Fruit fly (Drosophila melanogaster) whole organism, embryonic: ENCODE measurements around the gene CG34425.

ENCODE experiments used
- ATbp ChIP-seq: fragments of 200-800 bp; sonication (Bioruptor generic); optimal IDR thresholded peaks from 2 replicates; lab custom pipeline; 2017; ENCODE audit warnings: missing biosample characterization, mild to moderate bottlenecking, missing genetic modification characterization, missing genetic modification reagents
- Adf1 ChIP-seq: fragments of 200-800 bp; sonication (Bioruptor generic); IDR thresholded peaks from 2 replicates; pipeline ENCODE4 v1.3.6; 2022; ENCODE audit warnings: missing biosample characterization, missing genetic modification characterization
- Bgb ChIP-seq: fragments of 200-800 bp; sonication (Bioruptor generic); IDR thresholded peaks from 2 replicates; pipeline ENCODE4 v1.3.6; 2022; ENCODE audit warnings: missing biosample characterization, missing genetic modification characterization; ENCODE audit not compliant: partially characterized antibody
- Blimp-1 ChIP-seq: fragments of 200-800 bp; sonication (Bioruptor generic); optimal IDR thresholded peaks from 3 replicates; lab custom pipeline; 2018; ENCODE audit warnings: missing biosample characterization, missing genetic modification characterization, mild to moderate bottlenecking, moderate library complexity, missing genetic modification reagents
- CG10267 ChIP-seq: fragments of 200-800 bp; sonication (Bioruptor generic); optimal IDR thresholded peaks from 2 replicates; lab custom pipeline; 2018; ENCODE audit warnings: missing biosample characterization, mild to moderate bottlenecking, missing genetic modification characterization, moderate library complexity
- CG10959 ChIP-seq: fragments of 200-800 bp; sonication (Bioruptor generic); IDR thresholded peaks from 2 replicates; pipeline ENCODE4 v1.3.6; 2022; ENCODE audit warnings: missing biosample characterization, missing genetic modification characterization
- CG12236 ChIP-seq: fragments of 200-800 bp; sonication (Bioruptor generic); optimal IDR thresholded peaks from 2 replicates; lab custom pipeline; 2016; ENCODE audit warnings: missing biosample characterization, missing genetic modification characterization
- CG12744 ChIP-seq: fragments of 200-800 bp; sonication (Bioruptor generic); optimal IDR thresholded peaks from 2 replicates; lab custom pipeline; 2016; ENCODE audit warnings: missing biosample characterization, missing genetic modification characterization
- CG1647 ChIP-seq: fragments of 200-800 bp; sonication (Bioruptor generic); optimal IDR thresholded peaks from 3 replicates; lab custom pipeline; 2016; ENCODE audit warnings: missing biosample characterization, missing genetic modification characterization
- CG17802 ChIP-seq: fragments of 200-800 bp; sonication (Bioruptor generic); optimal IDR thresholded peaks from 2 replicates; lab custom pipeline; 2018; ENCODE audit warnings: missing biosample characterization, mild to moderate bottlenecking, missing genetic modification characterization, moderate library complexity
- CG17829 ChIP-seq: fragments of 200-800 bp; optimal IDR thresholded peaks from 2 replicates; lab custom pipeline; 2019; ENCODE audit warnings: missing biosample characterization, mild to moderate bottlenecking, missing genetic modification characterization, moderate library complexity
- CG18011 ChIP-seq: fragments of 200-800 bp; sonication (Bioruptor generic); optimal IDR thresholded peaks from 2 replicates; lab custom pipeline; 2017; ENCODE audit warnings: missing biosample characterization, missing genetic modification characterization, mild to moderate bottlenecking, moderate library complexity, missing genotype
- CG18599 ChIP-seq: fragments of 200-800 bp; sonication (Bioruptor generic); optimal IDR thresholded peaks from 3 replicates; lab custom pipeline; 2017; ENCODE audit warnings: missing biosample characterization, missing genetic modification characterization, mild to moderate bottlenecking, moderate library complexity, missing genetic modification reagents
- CG2678 ChIP-seq: fragments of 200-800 bp; sonication (Bioruptor generic); optimal IDR thresholded peaks from 3 replicates; lab custom pipeline; 2019; ENCODE audit warnings: missing biosample characterization, mild to moderate bottlenecking, missing genetic modification characterization, moderate library complexity
- CG30431 ChIP-seq: fragments of 200-800 bp; sonication (Bioruptor generic); optimal IDR thresholded peaks from 2 replicates; lab custom pipeline; 2017; ENCODE audit warnings: missing biosample characterization, missing genetic modification characterization
- CG31441 ChIP-seq: fragments of 200-800 bp; sonication (Bioruptor generic); IDR thresholded peaks from 2 replicates; pipeline ENCODE4 v1.3.6; 2022; ENCODE audit warnings: missing biosample characterization, missing genetic modification characterization
- CG33213 ChIP-seq: fragments of 200-800 bp; sonication (Bioruptor generic); optimal IDR thresholded peaks from 3 replicates; lab custom pipeline; 2016; ENCODE audit warnings: missing biosample characterization, missing genetic modification characterization
- CG33557 ChIP-seq: fragments of 200-800 bp; sonication (Bioruptor generic); optimal IDR thresholded peaks from 2 replicates; lab custom pipeline; 2019; ENCODE audit warnings: missing biosample characterization, mild to moderate bottlenecking, missing genetic modification characterization, moderate library complexity
- CG4820 ChIP-seq: fragments of 200-800 bp; sonication (Bioruptor generic); optimal IDR thresholded peaks from 3 replicates; lab custom pipeline; 2016; ENCODE audit warnings: missing biosample characterization, missing genetic modification characterization
- CG6254 ChIP-seq: fragments of 200-800 bp; sonication (Bioruptor generic); optimal IDR thresholded peaks from 3 replicates; lab custom pipeline; 2017; ENCODE audit warnings: mild to moderate bottlenecking, missing biosample characterization, missing genetic modification reagents, missing genetic modification characterization
- CG7928 ChIP-seq: fragments of 200-800 bp; sonication (Bioruptor generic); optimal IDR thresholded peaks from 2 replicates; lab custom pipeline; 2017; ENCODE audit warnings: missing biosample characterization, mild to moderate bottlenecking, missing genetic modification characterization
- CG8478 ChIP-seq: fragments of >200 bp; optimal IDR thresholded peaks from 2 replicates; lab custom pipeline; 2018
- CG8944 ChIP-seq: fragments of 200-800 bp; sonication (Bioruptor generic); optimal IDR thresholded peaks from 3 replicates; lab custom pipeline; 2016; ENCODE audit warnings: missing biosample characterization, missing genetic modification characterization
- CG9932 ChIP-seq: fragments of 200-800 bp; sonication (Bioruptor generic); IDR thresholded peaks from 2 replicates; pipeline ENCODE4 v1.3.6; 2022; ENCODE audit warnings: missing biosample characterization, missing genetic modification characterization
- CTCF ChIP-seq: fragments of 200-800 bp; sonication (Bioruptor generic); optimal IDR thresholded peaks from 2 replicates; lab custom pipeline; 2017; ENCODE audit warnings: missing biosample characterization, mild to moderate bottlenecking, missing genetic modification characterization, moderate library complexity
- CkIIα-i1 ChIP-seq: fragments of 200-800 bp; sonication (Bioruptor generic); IDR thresholded peaks from 2 replicates; pipeline ENCODE4 v1.3.6; 2022; ENCODE audit warnings: missing biosample characterization, missing genetic modification characterization
- Dad ChIP-seq: fragments of 200-800 bp; sonication (Bioruptor generic); optimal IDR thresholded peaks from 3 replicates; lab custom pipeline; 2016; ENCODE audit warnings: missing biosample characterization, missing genetic modification characterization
- Eip74EF ChIP-seq, 2 experiments: fragments of 200-800 bp in 1 of 2; fragments of >200 bp in 1 of 2; sonication (Bioruptor generic) in 1 of 2; optimal IDR thresholded peaks; 2 replicates each; lab custom pipeline; 2017 to 2019; ENCODE audit warnings: missing biosample characterization in 2 of 2, missing genetic modification characterization in 2 of 2, mild to moderate bottlenecking in 1 of 2, moderate library complexity in 1 of 2
- Ets97D ChIP-seq: fragments of 200-800 bp; sonication (Bioruptor generic); optimal IDR thresholded peaks from 3 replicates; lab custom pipeline; 2016; ENCODE audit warnings: missing biosample characterization, missing genetic modification characterization
- HLH3B ChIP-seq: fragments of 200-800 bp; sonication (Bioruptor generic); IDR thresholded peaks from 2 replicates; pipeline ENCODE4 v1.3.6; 2022; ENCODE audit warnings: missing biosample characterization, missing genetic modification characterization
- Mrtf ChIP-seq: fragments of 200-800 bp; sonication (Bioruptor generic); IDR thresholded peaks from 3 replicates; pipeline ENCODE4 v1.3.6; 2022; ENCODE audit warnings: missing biosample characterization, missing genetic modification characterization
- Myb ChIP-seq: fragments of 200-800 bp; sonication (Bioruptor generic); optimal IDR thresholded peaks from 2 replicates; lab custom pipeline; 2016; ENCODE audit warnings: missing biosample characterization, missing genetic modification characterization
- Oli ChIP-seq: fragments of 200-800 bp; sonication (Bioruptor generic); optimal IDR thresholded peaks from 2 replicates; lab custom pipeline; 2018; ENCODE audit warnings: missing biosample characterization, mild to moderate bottlenecking, missing genetic modification characterization, moderate library complexity
- ci ChIP-seq: fragments of 200-800 bp; sonication (Bioruptor generic); IDR thresholded peaks from 3 replicates; pipeline ENCODE4 v1.3.6; 2022; ENCODE audit warnings: missing biosample characterization, missing genetic modification characterization
- da ChIP-seq: fragments of 200-800 bp; sonication (Bioruptor generic); optimal IDR thresholded peaks from 2 replicates; lab custom pipeline; 2016; ENCODE audit warnings: missing biosample characterization, missing genetic modification characterization
- dati ChIP-seq: fragments of 200-800 bp; sonication (Bioruptor generic); IDR thresholded peaks from 2 replicates; pipeline ENCODE4 v1.3.6; 2022; ENCODE audit warnings: missing biosample characterization, missing genetic modification characterization
- dpn ChIP-seq, 2 experiments: fragments of 200-800 bp; sonication (Bioruptor generic); optimal IDR thresholded peaks; 3 replicates each; lab custom pipeline; 2016; ENCODE audit warnings: missing biosample characterization in 2 of 2, missing genetic modification characterization in 2 of 2
- eve ChIP-seq, 2 experiments: fragments of >200 bp; optimal IDR thresholded peaks; 2 replicates each; lab custom pipeline; 2017; ENCODE audit warnings: missing biosample characterization in 2 of 2, missing genetic modification characterization in 2 of 2
- hb ChIP-seq: fragments of 200-800 bp; sonication (Bioruptor generic); IDR thresholded peaks from 3 replicates; pipeline ENCODE4 v1.3.6; 2022; ENCODE audit warnings: missing biosample characterization, missing genetic modification characterization; ENCODE audit not compliant: partially characterized antibody
- hkb ChIP-seq, 2 experiments: fragments of 200-800 bp in 1 of 2; fragments of >200 bp in 1 of 2; sonication (Bioruptor generic) in 1 of 2; IDR thresholded peaks in 1 of 2; optimal IDR thresholded peaks in 1 of 2; 2 replicates each; pipeline versions ENCODE4 v1.3.6 to Lab custom; 2017 to 2022; ENCODE audit warnings: missing biosample characterization in 1 of 2, missing genetic modification characterization in 1 of 2
- inv ChIP-seq: fragments of 200-800 bp; sonication (Bioruptor generic); IDR thresholded peaks from 2 replicates; pipeline ENCODE4 v1.3.6; 2022; ENCODE audit warnings: missing biosample characterization, missing genetic modification characterization; ENCODE audit not compliant: partially characterized antibody
- jigr1 ChIP-seq: fragments of 200-800 bp; sonication (Bioruptor generic); IDR thresholded peaks from 3 replicates; pipeline ENCODE4 v1.3.6; 2022; ENCODE audit warnings: missing biosample characterization, missing genetic modification characterization
- lab ChIP-seq: fragments of 200-800 bp; sonication (Bioruptor generic); optimal IDR thresholded peaks from 3 replicates; lab custom pipeline; 2017; ENCODE audit warnings: missing biosample characterization, missing genetic modification characterization, mild to moderate bottlenecking, moderate library complexity, missing genetic modification reagents
- org-1 ChIP-seq: fragments of 200-800 bp; sonication (Bioruptor generic); optimal IDR thresholded peaks from 2 replicates; lab custom pipeline; 2017; ENCODE audit warnings: missing biosample characterization, missing genetic modification characterization
- pnt ChIP-seq: fragments of 200-800 bp; sonication (Bioruptor generic); optimal IDR thresholded peaks from 3 replicates; lab custom pipeline; 2016; ENCODE audit warnings: missing biosample characterization, missing genetic modification characterization
- unc-4 ChIP-seq: fragments of 200-800 bp; sonication (Bioruptor generic); IDR thresholded peaks from 2 replicates; pipeline ENCODE4 v1.3.6; 2022; ENCODE audit warnings: missing biosample characterization, missing genetic modification characterization; ENCODE audit not compliant: partially characterized antibody
- wek ChIP-seq: fragments of 200-800 bp; sonication (Bioruptor generic); optimal IDR thresholded peaks from 3 replicates; lab custom pipeline; 2018; ENCODE audit warnings: missing biosample characterization, mild to moderate bottlenecking, missing genetic modification characterization, moderate library complexity
- zfh1 ChIP-seq: fragments of 200-800 bp; sonication (Bioruptor generic); IDR thresholded peaks from 3 replicates; pipeline ENCODE4 v1.3.6; 2022; ENCODE audit warnings: missing biosample characterization, missing genetic modification characterization

Gene CG34425

DNA sequence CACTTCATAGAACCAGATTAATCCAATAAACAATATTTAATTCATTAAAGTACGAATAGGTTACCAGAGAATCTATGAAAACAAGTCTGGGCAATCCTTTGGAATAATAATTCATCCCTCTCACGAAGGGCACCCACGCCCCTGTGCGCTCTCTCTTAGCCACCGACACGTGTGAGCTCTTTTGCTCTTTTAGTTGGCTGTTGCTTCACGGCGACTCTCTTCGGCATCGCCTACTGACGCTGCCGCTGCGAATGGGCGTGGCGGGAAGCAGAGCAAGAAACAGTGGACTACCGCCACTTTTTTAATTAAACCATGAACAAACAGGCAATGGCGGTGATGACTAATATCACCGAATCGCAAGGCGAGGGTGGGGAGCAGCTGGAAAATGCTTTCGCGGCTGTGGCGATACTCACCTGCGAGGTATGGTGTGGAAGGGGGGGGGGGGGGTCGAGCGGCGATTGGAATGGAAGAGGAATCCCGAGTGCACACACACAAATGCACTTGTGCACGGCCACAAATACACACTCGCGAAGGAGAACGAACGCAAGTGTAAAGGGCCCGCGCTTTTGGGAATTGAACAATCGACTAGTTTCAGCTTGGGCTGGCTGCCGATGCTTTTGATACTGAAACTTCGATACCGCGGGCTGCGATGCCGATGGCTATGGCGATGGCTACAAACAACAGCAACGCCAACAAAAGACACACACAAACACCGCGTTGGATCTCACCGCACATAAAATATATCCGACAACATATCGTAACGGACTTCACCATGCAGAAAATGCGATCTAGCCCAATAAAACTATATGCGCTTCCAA lies 27.7 kb downstream of the CG34425 start (continued):
- TF ChIP-seq CG9932 (GFP tag; lab: Robert Waterston, UW) (peak; percentile 88), inv (GFP tag; lab: Robert Waterston, UW) (0 out of 2 replicates have a peak, but pooled peaks have one; percentile 17), CG18599 (GFP tag; lab: Kevin White, UChicago) (peak; percentile 91), CG7928 (GFP tag; lab: Kevin White, UChicago) (peak; percentile 56), jigr1 (GFP tag; lab: Robert Waterston, UW) (0 out of 3 replicates have a peak, but pooled peaks have one; percentile 53), ci (GFP tag; lab: Robert Waterston, UW) (peak; percentile 97), CG12744 (peak; percentile 85), CG33557 (GFP tag; lab: Kevin White, UChicago) (no peak), dati (GFP tag; lab: Robert Waterston, UW) (peak; percentile 81), CG4820 (GFP tag; lab: Kevin White, UChicago) (peak; percentile 84), hkb (optimal IDR thresholded peaks at IDR 0.05; lab: Kevin White, UChicago) (no peak), hkb (GFP tag; IDR thresholded peaks at IDR 0.05; lab: Robert Waterston, UW) (peak; percentile 96), ATbp (GFP tag; lab: Kevin White, UChicago) (peak; percentile 88), Mrtf (GFP tag; lab: Robert Waterston, UW) (peak; percentile 77; the same call in 2 of the 3 replicates), CG8944 (GFP tag; lab: Kevin White, UChicago) (peak; percentile 84), da (GFP tag; lab: Kevin White, UChicago) (peak; percentile 9), CkIIα-i1 (GFP tag; lab: Robert Waterston, UW) (0 out of 2 replicates have a peak, but pooled peaks have one; percentile 15), CG17802 (tag; lab: Kevin White, UChicago) (peak; percentile 30), HLH3B (GFP tag; lab: Robert Waterston, UW) (peak; percentile 90), Eip74EF (GFP tag; optimal IDR thresholded peaks at IDR 0.05; lab: Kevin White, UChicago) (peak in 1 of 2 experiments; percentile 56), CG1647 (peak; percentile 76), Myb (GFP tag; lab: Kevin White, UChicago) (peak; percentile 72), Adf1 (GFP tag; lab: Robert Waterston, UW) (peak; percentile 83), CG6254 (GFP tag; lab: Kevin White, UChicago) (peak; percentile 73), Blimp-1 (GFP tag; lab: Kevin White, UChicago) (peak; percentile 80), CG30431 (GFP tag; lab: Kevin White, UChicago) (peak; percentile 73), lab (GFP tag; lab: Kevin White, UChicago) (peak; percentile 94), dpn (GFP tag; optimal IDR thresholded peaks at IDR 0.05; lab: Kevin White, UChicago) (peak; percentile 88 to 92), pnt (GFP tag; lab: Kevin White, UChicago) (peak; percentile 70), CG8478 (lab: Kevin White, UChicago) (no peak), wek (GFP tag; lab: Kevin White, UChicago) (peak; percentile 84), CG17829 (tag; lab: Kevin White, UChicago) (peak; percentile 85), CG18011 (GFP tag; lab: Kevin White, UChicago) (peak; percentile 77), org-1 (GFP tag; lab: Kevin White, UChicago) (peak; percentile 55), Dad (GFP tag; lab: Kevin White, UChicago) (peak; percentile 83), zfh1 (peak; percentile 90), CG2678 (tag; lab: Kevin White, UChicago) (peak; percentile 84), CG31441 (GFP tag; lab: Robert Waterston, UW) (peak; percentile 80), CG10959 (GFP tag; lab: Robert Waterston, UW) (peak; percentile 60; the same call in 1 of the 2 replicates), CG12236 (GFP tag; lab: Kevin White, UChicago) (peak; percentile 74), Ets97D (peak; percentile 57), CTCF (GFP tag; lab: Kevin White, UChicago) (peak; percentile 8), CG33213 (peak; percentile 84), Oli (tag; lab: Kevin White, UChicago) (peak; percentile 77), CG10267 (peak; percentile 71), Bgb (no peak; the same call in 1 of the 2 replicates), hb (GFP tag; lab: Robert Waterston, UW) (no peak), eve (GFP tag; optimal IDR thresholded peaks at IDR 0.05; lab: Kevin White, UChicago) (no peak), unc-4 (GFP tag; lab: Robert Waterston, UW) (no peak; the same call in 1 of the 2 replicates)
